Worm (Caenorhabditis elegans) whole organism, L1 larva: ENCODE results near the gene dnc-3.

ENCODE experiments used
- C04F5.9 ChIP-seq: sonication (generic microtip); optimal IDR thresholded peaks from 2 replicates; lab custom pipeline; 2016; ENCODE audit warnings: missing genetic modification characterization, missing compliant biosample characterization
- C16A3.4 ChIP-seq: fragments of 150-350 bp; optimal IDR thresholded peaks from 2 replicates; lab custom pipeline; 2014; ENCODE audit warnings: missing biosample characterization, missing genetic modification characterization
- F16B12.6 ChIP-seq: fragments of 150-350 bp; optimal IDR thresholded peaks from 2 replicates; lab custom pipeline; 2014; ENCODE audit warnings: missing biosample characterization, missing genetic modification characterization
- Y116A8C.19 ChIP-seq: sonication (generic microtip); optimal IDR thresholded peaks from 2 replicates; lab custom pipeline; 2016; ENCODE audit warnings: missing compliant biosample characterization, missing genetic modification characterization, borderline replicate concordance
- aly-2 ChIP-seq: fragments of 150-350 bp; optimal IDR thresholded peaks from 2 replicates; lab custom pipeline; 2014; ENCODE audit warnings: missing biosample characterization, missing genetic modification characterization
- ceh-90 ChIP-seq: sonication (generic microtip); optimal IDR thresholded peaks from 2 replicates; lab custom pipeline; 2016; ENCODE audit warnings: missing genetic modification characterization, missing compliant biosample characterization
- ces-1 ChIP-seq: fragments of 150-350 bp; optimal IDR thresholded peaks from 2 replicates; lab custom pipeline; 2014; ENCODE audit warnings: missing biosample characterization, missing genetic modification reagents, missing genetic modification characterization
- dpl-1 ChIP-seq, 3 experiments: fragments of 150-350 bp in 2 of 3; sonication (generic microtip) in 1 of 3; optimal IDR thresholded peaks; 2 replicates each; lab custom pipeline; 2014 to 2017; ENCODE audit warnings: missing biosample characterization in 3 of 3, missing genetic modification characterization in 3 of 3, missing genetic modification reagents in 3 of 3
- efl-1 ChIP-seq, 4 experiments: fragments of 150-350 bp; optimal IDR thresholded peaks in 3 of 4; peaks in 1 of 4; 1 replicate in 1 of 4; 2 replicates in 3 of 4; lab custom pipeline; 2014; ENCODE audit warnings: missing biosample characterization in 2 of 4, missing genetic modification characterization in 2 of 4, missing genetic modification reagents in 2 of 4
- efl-3 ChIP-seq: fragments of 200-800 bp; sonication (Bioruptor generic); optimal IDR thresholded peaks from 2 replicates; lab custom pipeline; 2018; ENCODE audit warnings: mild to moderate bottlenecking, missing genetic modification characterization, missing compliant biosample characterization
- egl-13 ChIP-seq: sonication (generic microtip); optimal IDR thresholded peaks from 2 replicates; lab custom pipeline; 2016; ENCODE audit warnings: missing genotype, missing genetic modification reagents, missing genetic modification characterization, missing compliant biosample characterization
- elt-2 ChIP-seq: sonication (generic microtip); optimal IDR thresholded peaks from 2 replicates; lab custom pipeline; 2016; ENCODE audit warnings: missing genetic modification characterization, mild to moderate bottlenecking, inconsistent platforms, missing compliant biosample characterization, missing genetic modification reagents
- ets-5 ChIP-seq: fragments of 200-800 bp; sonication (Bioruptor generic); IDR thresholded peaks from 2 replicates; pipeline ENCODE4 v1.3.6; 2022; ENCODE audit warnings: missing genetic modification characterization, missing compliant biosample characterization
- fkh-10 ChIP-seq: sonication (generic microtip); optimal IDR thresholded peaks from 2 replicates; lab custom pipeline; 2017; ENCODE audit warnings: missing biosample characterization, missing genetic modification reagents, missing genetic modification characterization
- hlh-17 ChIP-seq: fragments of 200-800 bp; sonication (Bioruptor generic); optimal IDR thresholded peaks from 2 replicates; lab custom pipeline; 2018; ENCODE audit warnings: missing genetic modification characterization, mild to moderate bottlenecking, missing compliant biosample characterization, moderate library complexity, borderline replicate concordance
- hlh-4 ChIP-seq: sonication (generic microtip); optimal IDR thresholded peaks from 2 replicates; lab custom pipeline; 2016; ENCODE audit warnings: mild to moderate bottlenecking, missing genetic modification characterization, missing compliant biosample characterization
- hpl-2 ChIP-seq: fragments of 150-350 bp; optimal IDR thresholded peaks from 2 replicates; lab custom pipeline; 2014; ENCODE audit warnings: missing biosample characterization, missing genetic modification reagents, missing genetic modification characterization
- irx-1 ChIP-seq: sonication (generic microtip); optimal IDR thresholded peaks from 2 replicates; lab custom pipeline; 2016; ENCODE audit warnings: missing genetic modification characterization, missing compliant biosample characterization
- lin-13 ChIP-seq: fragments of 150-350 bp; optimal IDR thresholded peaks from 2 replicates; lab custom pipeline; 2014; ENCODE audit warnings: missing biosample characterization, missing genetic modification reagents, missing genetic modification characterization
- lir-3 ChIP-seq: sonication (generic microtip); optimal IDR thresholded peaks from 2 replicates; lab custom pipeline; 2016; ENCODE audit warnings: mild to moderate bottlenecking, missing genetic modification characterization, moderate library complexity, missing compliant biosample characterization; ENCODE audit not compliant: poor library complexity
- lsy-2 ChIP-seq, 2 experiments: fragments of 150-350 bp; optimal IDR thresholded peaks; 2 replicates each; lab custom pipeline; 2014; ENCODE audit warnings: missing biosample characterization in 2 of 2, missing genetic modification characterization in 2 of 2
- mab-9 ChIP-seq: fragments of 200-800 bp; sonication (Bioruptor generic); IDR thresholded peaks from 2 replicates; pipeline ENCODE4 v1.3.6; 2022; ENCODE audit warnings: missing genetic modification reagents, missing genetic modification characterization, missing compliant biosample characterization
- mep-1 ChIP-seq: fragments of 150-350 bp; optimal IDR thresholded peaks from 2 replicates; lab custom pipeline; 2014; ENCODE audit warnings: missing biosample characterization, missing genetic modification characterization
- nhr-11 ChIP-seq: fragments of 150-350 bp; optimal IDR thresholded peaks from 2 replicates; lab custom pipeline; 2014; ENCODE audit warnings: missing biosample characterization, missing genetic modification characterization
- nhr-12 ChIP-seq: sonication (generic microtip); optimal IDR thresholded peaks from 2 replicates; lab custom pipeline; 2017; ENCODE audit warnings: missing biosample characterization, missing genetic modification characterization
- nhr-237 ChIP-seq: fragments of 150-350 bp; optimal IDR thresholded peaks from 2 replicates; lab custom pipeline; 2014; ENCODE audit warnings: missing biosample characterization, missing genetic modification characterization
- nhr-47 ChIP-seq: sonication (generic microtip); optimal IDR thresholded peaks from 2 replicates; lab custom pipeline; 2016; ENCODE audit warnings: mild to moderate bottlenecking, missing genetic modification characterization, moderate library complexity, missing compliant biosample characterization
- nhr-76 ChIP-seq: sonication (generic microtip); optimal IDR thresholded peaks from 2 replicates; lab custom pipeline; 2017; ENCODE audit warnings: missing biosample characterization, missing genetic modification characterization
- nhr-77 ChIP-seq: fragments of 150-350 bp; optimal IDR thresholded peaks from 2 replicates; lab custom pipeline; 2014; ENCODE audit warnings: missing biosample characterization, missing genetic modification characterization
- pax-3 ChIP-seq: fragments of 200-800 bp; sonication (Bioruptor generic); optimal IDR thresholded peaks from 2 replicates; lab custom pipeline; 2018; ENCODE audit warnings: mild to moderate bottlenecking, missing genetic modification characterization, moderate library complexity, missing compliant biosample characterization
- rnt-1 ChIP-seq: sonication (generic microtip); optimal IDR thresholded peaks from 2 replicates; lab custom pipeline; 2016; ENCODE audit warnings: mild to moderate bottlenecking, missing genetic modification characterization, moderate library complexity, missing compliant biosample characterization
- skn-1 ChIP-seq: fragments of 150-350 bp; optimal IDR thresholded peaks from 2 replicates; lab custom pipeline; 2014; ENCODE audit warnings: missing biosample characterization, missing genetic modification characterization
- sptf-1 ChIP-seq: fragments of 150-350 bp; optimal IDR thresholded peaks from 2 replicates; lab custom pipeline; 2014; ENCODE audit warnings: missing biosample characterization, missing genetic modification characterization
- tbx-2 ChIP-seq: sonication (generic microtip); optimal IDR thresholded peaks from 2 replicates; lab custom pipeline; 2016; ENCODE audit warnings: missing genetic modification characterization, missing compliant biosample characterization
- unc-130 ChIP-seq: fragments of 150-350 bp; optimal IDR thresholded peaks from 2 replicates; lab custom pipeline; 2017; ENCODE audit warnings: missing biosample characterization, missing genetic modification characterization, inconsistent platforms
- unc-30 ChIP-seq: sonication (generic microtip); optimal IDR thresholded peaks from 2 replicates; lab custom pipeline; 2017; ENCODE audit warnings: missing biosample characterization, missing genetic modification characterization
- unc-62 ChIP-seq: fragments of 150-350 bp; optimal IDR thresholded peaks from 2 replicates; lab custom pipeline; 2014; ENCODE audit warnings: missing biosample characterization, missing genetic modification reagents, missing genetic modification characterization
- unc-86 ChIP-seq: sonication (generic microtip); optimal IDR thresholded peaks from 2 replicates; lab custom pipeline; 2016; ENCODE audit warnings: missing genetic modification characterization, missing compliant biosample characterization
- vab-15 ChIP-seq: sonication (generic microtip); optimal IDR thresholded peaks from 2 replicates; lab custom pipeline; 2017; ENCODE audit warnings: missing genotype, mild to moderate bottlenecking, missing genetic modification characterization, missing compliant biosample characterization
- xbp-1 ChIP-seq: sonication (generic microtip); optimal IDR thresholded peaks from 2 replicates; lab custom pipeline; 2016; ENCODE audit warnings: missing genetic modification characterization, missing compliant biosample characterization
- zag-1 ChIP-seq: fragments of 150-350 bp; optimal IDR thresholded peaks from 2 replicates; lab custom pipeline; 2014; ENCODE audit warnings: missing biosample characterization, missing genetic modification characterization
- zip-4 ChIP-seq: fragments of 200-800 bp; sonication (Bioruptor generic); optimal IDR thresholded peaks from 2 replicates; lab custom pipeline; 2018; ENCODE audit warnings: mild to moderate bottlenecking, missing genetic modification characterization, moderate library complexity, missing compliant biosample characterization
- ztf-4 ChIP-seq: fragments of 150-350 bp; optimal IDR thresholded peaks from 2 replicates; lab custom pipeline; 2014; ENCODE audit warnings: missing biosample characterization, missing genetic modification characterization

Gene dnc-3

ce11 chrII:3512240-3512639, 41.3 kb upstream of the dnc-3 start, which contains the start of gene Y49F6B.19:
Gene Y49F6B.19, minus strand, starts transcription at chrII:3512340.
- TF ChIP-seq nhr-77 (no peak), nhr-11 (tag; lab: Kevin White, UChicago) (no peak), ceh-90 (no peak), efl-1 (optimal IDR thresholded peaks at IDR 0.05; lab: Kevin White, UChicago) (no peak), efl-1 (GFP tag; optimal IDR thresholded peaks at IDR 0.05 in 1 of 2; lab: Kevin White, UChicago) (no peak), zip-4 (GFP tag; lab: Kevin White, UChicago) (no peak), nhr-237 (tag; lab: Kevin White, UChicago) (no peak)

ce11 chrII:3514631-3515030, 38.9 kb upstream of the dnc-3 start, which contains the start of gene srz-5:
Gene srz-5, minus strand, starts transcription at chrII:3514731.
- TF ChIP-seq nhr-12 (no peak), hlh-4 (tag; lab: Kevin White, UChicago) (peak; percentile 55)

- no peak for TF ChIP-seq unc-86
- no peak for TF ChIP-seq irx-1
- TF ChIP-seq egl-13 (tag; lab: Kevin White, UChicago), result no peak
- TF ChIP-seq rnt-1, result no peak
- TF ChIP-seq dpl-1 (GFP tag; optimal IDR thresholded peaks at IDR 0.05; lab: Kevin White, UChicago), result no peak
- no peak for TF ChIP-seq lir-3 (tag; lab: Kevin White, UChicago)
- TF ChIP-seq mab-9, result no peak
- TF ChIP-seq unc-30 (tag; lab: Kevin White, UChicago), result no peak
Measured at ce11 chrII:3515384-3516053, 38.0 kb upstream of the dnc-3 start, which contains the start of the genes Y49F6B.14 and clec-125. Gene Y49F6B.14, minus strand, starts transcription at chrII:3515484. Gene clec-125, plus strand, starts transcription at chrII:3516003.

- TF ChIP-seq ceh-90 (no peak), Y116A8C.19 (tag; lab: Kevin White, UChicago) (no peak), fkh-10 (GFP tag; lab: Kevin White, UChicago) (no peak), C04F5.9 (tag; lab: Kevin White, UChicago) (no peak)
Measured at ce11 chrII:3516175-3516574, 37.3 kb upstream of the dnc-3 start.

- TF ChIP-seq vab-15 (no peak), unc-30 (tag; lab: Kevin White, UChicago) (no peak), skn-1 (tag; lab: Kevin White, UChicago) (peak; percentile 47), nhr-47 (tag; lab: Kevin White, UChicago) (peak; percentile 83), mep-1 (tag; lab: Kevin White, UChicago) (peak; percentile 71), nhr-76 (tag; lab: Kevin White, UChicago) (no peak), elt-2 (tag; lab: Kevin White, UChicago) (peak; percentile 65), hlh-17 (GFP tag; lab: Kevin White, UChicago) (no peak), ces-1 (GFP tag; lab: Kevin White, UChicago) (no peak), xbp-1 (tag; lab: Kevin White, UChicago) (peak; percentile 74), hpl-2 (GFP tag; lab: Kevin White, UChicago) (no peak), pax-3 (tag; lab: Kevin White, UChicago) (no peak), lsy-2 (tag; optimal IDR thresholded peaks at IDR 0.05; lab: Kevin White, UChicago) (peak; percentile 68 to 81), nhr-237 (tag; lab: Kevin White, UChicago) (no peak), ets-5 (GFP tag; lab: Robert Waterston, UW) (no peak), aly-2 (no peak), unc-86 (peak; percentile 48), C04F5.9 (tag; lab: Kevin White, UChicago) (peak; percentile 29), tbx-2 (tag; lab: Kevin White, UChicago) (peak; percentile 65), efl-3 (GFP tag; lab: Kevin White, UChicago) (no peak), ztf-4 (tag; lab: Kevin White, UChicago) (peak; percentile 64), unc-130 (tag; lab: Kevin White, UChicago) (no peak), F16B12.6 (tag; lab: Kevin White, UChicago) (peak; percentile 28), irx-1 (peak; percentile 43), zag-1 (tag; lab: Kevin White, UChicago) (no peak), ceh-90 (no peak), sptf-1 (tag; lab: Kevin White, UChicago) (no peak), C16A3.4 (tag; lab: Kevin White, UChicago) (peak; percentile 57), lin-13 (GFP tag; lab: Kevin White, UChicago) (peak; percentile 79), unc-62 (GFP tag; lab: Kevin White, UChicago) (no peak), egl-13 (tag; lab: Kevin White, UChicago) (peak; percentile 45)
Measured at ce11 chrII:3518961-3519544, 34.5 kb upstream of the dnc-3 start, which contains the start of gene clec-126. Gene clec-126, plus strand, starts transcription at chrII:3519494.
